Worm (Caenorhabditis elegans): Measurements from ENCODE around the gene clec-151.

ce11 chrIII:4649363-4649768, 21.1 kb downstream of the clec-151 start:
- TF ChIP-seq nhr-237 (tag; optimal IDR thresholded peaks at IDR 0.05): peak; percentile 77
- no peak for TF ChIP-seq ces-1 (GFP tag; optimal IDR thresholded peaks at IDR 0.05)

All from whole organism, L1 larva.